Worm (Caenorhabditis elegans): ENCODE data around the gene ZC239.3.

ZC239.3 gene

DNA sequence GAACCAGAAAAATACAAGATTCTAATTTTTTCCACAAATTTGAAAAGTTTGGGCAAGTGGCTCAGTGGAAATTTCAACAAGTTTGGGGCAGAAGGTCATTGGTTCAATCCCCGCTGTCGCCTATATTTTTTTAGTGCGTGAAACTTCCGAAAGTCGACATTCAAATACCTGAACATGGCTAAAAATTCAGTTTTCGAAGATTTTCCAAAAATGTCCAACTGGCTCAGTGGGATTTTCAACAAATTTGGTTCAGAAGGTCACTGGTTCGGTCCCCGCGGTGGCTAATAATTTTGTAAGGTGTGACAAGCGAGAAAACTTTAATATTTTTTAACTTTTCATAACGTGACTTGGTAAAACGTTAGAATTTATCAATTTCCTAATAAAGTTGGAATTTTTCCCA lies 48.8 kb downstream of the ZC239.3 start:
- TF ChIP-seq T22C8.4 (GFP tag; IDR thresholded peaks at IDR 0.05) (no peak), cog-1 (tag; optimal IDR thresholded peaks at IDR 0.05) (no peak), ztf-23 (GFP tag; IDR thresholded peaks at IDR 0.05) (no peak), med-1 (GFP tag; optimal IDR thresholded peaks at IDR 0.05; ENCODE audit: insufficient read depth) (no peak), ztf-29 (GFP tag; IDR thresholded peaks at IDR 0.05) (no peak), ref-1 (GFP tag; conservative IDR thresholded peaks at IDR 0.05) (no peak), tab-1 (GFP tag; IDR thresholded peaks at IDR 0.05) (no peak), flt-1 (GFP tag; IDR thresholded peaks at IDR 0.05) (no peak), klf-2 (GFP tag; conservative IDR thresholded peaks at IDR 0.05) (no peak)
